Fruit fly (Drosophila melanogaster): ENCODE results near the gene CG31546.

CG31546 gene

DNA sequence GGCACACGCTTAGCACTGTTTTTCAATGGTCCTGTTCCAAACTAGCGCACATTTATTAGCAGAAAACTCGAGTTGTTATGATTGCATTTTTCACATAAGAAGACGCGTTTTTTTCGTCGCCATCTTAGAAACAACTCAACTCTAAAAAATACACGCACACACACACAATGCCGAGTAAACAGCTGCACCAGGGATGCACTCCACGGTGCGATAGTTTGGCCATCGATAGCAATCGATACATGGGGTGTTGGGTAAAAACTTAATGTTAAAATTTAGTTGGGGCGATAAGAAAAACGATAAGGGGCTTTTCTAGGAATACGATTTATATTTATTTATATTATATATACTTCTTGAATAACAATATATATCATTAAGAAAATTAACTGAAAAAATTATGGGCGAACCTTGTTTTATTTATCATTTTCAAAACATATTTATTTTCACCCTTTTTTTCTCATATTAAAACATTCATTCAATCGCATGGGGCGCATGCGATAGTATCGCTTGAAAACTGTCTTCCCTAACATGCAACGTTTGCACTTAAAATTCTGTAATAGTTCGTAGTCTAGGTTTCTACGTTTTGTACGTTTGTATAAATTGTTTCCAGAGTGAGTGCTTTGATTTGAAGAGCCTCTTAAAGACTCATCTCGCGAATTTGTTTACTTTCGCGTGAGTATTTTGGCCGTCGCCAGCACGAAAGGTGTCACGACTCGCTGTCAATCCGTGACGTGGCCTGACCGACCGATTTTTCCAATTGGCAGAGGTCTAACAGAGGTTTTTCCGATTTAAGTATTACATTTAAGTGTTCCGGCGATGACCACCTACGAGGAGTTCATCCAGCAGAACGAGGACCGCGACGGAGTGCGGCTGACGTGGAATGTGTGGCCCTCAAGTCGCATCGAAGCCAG is 13.4 kb upstream of the CG31546 start, which contains the start of the genes MTA1-like and Sec23 (continued):
- TF ChIP-seq CG6813 (GFP tag; optimal IDR thresholded peaks at IDR 0.05), result peak; percentile 7
- TF ChIP-seq CG12219 (GFP tag; optimal IDR thresholded peaks at IDR 0.05), result no peak
- peak; percentile 18 for TF ChIP-seq D19B (GFP tag; optimal IDR thresholded peaks at IDR 0.05)
- peak in 1 of 3 experiments; percentile 61 for TF ChIP-seq lola (GFP tag; optimal IDR thresholded peaks at IDR 0.05)
- no peak for TF ChIP-seq Bteb2 (GFP tag; optimal IDR thresholded peaks at IDR 0.05)
- no peak for TF ChIP-seq CG7372 (GFP tag; IDR thresholded peaks at IDR 0.05)
- no peak; the same call in 1 of the 2 replicates for TF ChIP-seq CG8765 (GFP tag; IDR thresholded peaks at IDR 0.05)
- no peak for TF ChIP-seq pnt (GFP tag; optimal IDR thresholded peaks at IDR 0.05)
- no peak for TF ChIP-seq gt (GFP tag; IDR thresholded peaks at IDR 0.05)
- TF ChIP-seq Lhr (GFP tag; optimal IDR thresholded peaks at IDR 0.05), result peak; percentile 4
- TF ChIP-seq CG4282 (GFP tag; optimal IDR thresholded peaks at IDR 0.05), result no peak
- TF ChIP-seq sd (tag; optimal IDR thresholded peaks at IDR 0.05), result peak; percentile 42
- TF ChIP-seq HmgD (GFP tag; optimal IDR thresholded peaks at IDR 0.05), result peak; percentile 14
- peak; percentile 88 for TF ChIP-seq hbn (GFP tag; IDR thresholded peaks at IDR 0.05; ENCODE audit: partially characterized antibody)
- TF ChIP-seq CTCF (GFP tag; optimal IDR thresholded peaks at IDR 0.05), result peak; percentile 35
- TF ChIP-seq D19A (tag; optimal IDR thresholded peaks at IDR 0.05), result peak; percentile 36
- no peak for TF ChIP-seq CG4854 (GFP tag; optimal IDR thresholded peaks at IDR 0.05)
- no peak for TF ChIP-seq wek (GFP tag; optimal IDR thresholded peaks at IDR 0.05)
- TF ChIP-seq Ravus (GFP tag; IDR thresholded peaks at IDR 0.05), result no peak
- TF ChIP-seq sna (GFP tag; IDR thresholded peaks at IDR 0.05; ENCODE audit: partially characterized antibody), result peak; percentile 94
- TF ChIP-seq Bgb (GFP tag; IDR thresholded peaks at IDR 0.05; ENCODE audit: partially characterized antibody), result peak; percentile 88
- TF ChIP-seq nmo (GFP tag; optimal IDR thresholded peaks at IDR 0.05), result peak; percentile 79
- no peak for TF ChIP-seq CG31388 (GFP tag; optimal IDR thresholded peaks at IDR 0.05)
- no peak for TF ChIP-seq dimm (GFP tag; IDR thresholded peaks at IDR 0.05)
- TF ChIP-seq cwo (GFP tag; optimal IDR thresholded peaks at IDR 0.05), result no peak
- peak; percentile 90 for TF ChIP-seq Opbp (GFP tag; IDR thresholded peaks at IDR 0.05; ENCODE audit: partially characterized antibody)
- TF ChIP-seq Lim3 (GFP tag; IDR thresholded peaks at IDR 0.05), result no peak
- TF ChIP-seq CG1832 (GFP tag; optimal IDR thresholded peaks at IDR 0.05), result no peak
- peak; percentile 98 for TF ChIP-seq CG16813 (GFP tag; IDR thresholded peaks at IDR 0.05; ENCODE audit: partially characterized antibody)
- TF ChIP-seq fd102C (GFP tag; optimal IDR thresholded peaks at IDR 0.05), result no peak
- peak; percentile 46 for TF ChIP-seq tap (tag; optimal IDR thresholded peaks at IDR 0.05)
- no peak for TF ChIP-seq CG7745 (tag; optimal IDR thresholded peaks at IDR 0.05)
- peak; percentile 12 for TF ChIP-seq CG13123 (GFP tag; optimal IDR thresholded peaks at IDR 0.05)
- no peak for TF ChIP-seq CG10959 (GFP tag; IDR thresholded peaks at IDR 0.05)
- TF ChIP-seq klu (GFP tag; IDR thresholded peaks at IDR 0.05), result no peak
- no peak for TF ChIP-seq pita (GFP tag; optimal IDR thresholded peaks at IDR 0.05)
- no peak for TF ChIP-seq Oaz (GFP tag; IDR thresholded peaks at IDR 0.05)
- no peak for TF ChIP-seq CG6175 (GFP tag; IDR thresholded peaks at IDR 0.05)
- no peak for TF ChIP-seq ro (GFP tag; IDR thresholded peaks at IDR 0.05)
- no peak for TF ChIP-seq CG1233 (GFP tag; optimal IDR thresholded peaks at IDR 0.05)
- no peak for TF ChIP-seq CG4617 (GFP tag; optimal IDR thresholded peaks at IDR 0.05; ENCODE audit: borderline replicate concordance)
- peak; percentile 92 for TF ChIP-seq amos (GFP tag; IDR thresholded peaks at IDR 0.05; ENCODE audit: partially characterized antibody)
- TF ChIP-seq sr (GFP tag; IDR thresholded peaks at IDR 0.05), result no peak
- no peak for TF ChIP-seq Neu2 (GFP tag; optimal IDR thresholded peaks at IDR 0.05; ENCODE audit: borderline replicate concordance)
- TF ChIP-seq CG30403 (GFP tag; optimal IDR thresholded peaks at IDR 0.05), result peak; percentile 65
- TF ChIP-seq CG31441 (GFP tag; IDR thresholded peaks at IDR 0.05), result peak; percentile 74
- TF ChIP-seq insv (GFP tag; optimal IDR thresholded peaks at IDR 0.05), result peak in 1 of 2 experiments; percentile 73
- peak; percentile 52 for TF ChIP-seq CG12942 (GFP tag; optimal IDR thresholded peaks at IDR 0.05)
- peak; percentile 50 for TF ChIP-seq Max (GFP tag; optimal IDR thresholded peaks at IDR 0.05)
